Worm (Caenorhabditis elegans): ENCODE results near the gene farl-11.
A peak's percentile ranks its signal among the peaks of the same experiment; 100 is the strongest.

Gene farl-11

ce11 chrII:7104794-7105613, at the start of gene farl-11, which contains the start of gene rpl-33:
TSS of gene farl-11 (minus strand) at chrII:7105035.
TSS of gene rpl-33 (plus strand) at chrII:7105563.
- TF ChIP-seq ces-1 (GFP tag; optimal IDR thresholded peaks at IDR 0.05): peak; percentile 76
- peak; percentile 33 for TF ChIP-seq sptf-1 (tag; optimal IDR thresholded peaks at IDR 0.05)
- TF ChIP-seq nhr-237 (tag; optimal IDR thresholded peaks at IDR 0.05): peak; percentile 92
- TF ChIP-seq lin-13 (tag; optimal IDR thresholded peaks at IDR 0.05): peak; percentile 63
- peak; percentile 73 for TF ChIP-seq unc-62 (GFP tag; optimal IDR thresholded peaks at IDR 0.05)
- no peak for TF ChIP-seq ceh-83 (GFP tag; optimal IDR thresholded peaks at IDR 0.05)
- peak; percentile 98 for TF ChIP-seq lsy-2 (tag; optimal IDR thresholded peaks at IDR 0.05)
- no peak for TF ChIP-seq M03D4.4 (tag; optimal IDR thresholded peaks at IDR 0.05)
- TF ChIP-seq nhr-76 (tag; optimal IDR thresholded peaks at IDR 0.05): no peak
- TF ChIP-seq unc-120 (tag; optimal IDR thresholded peaks at IDR 0.05; ENCODE audit: poor library complexity, severe bottlenecking): peak; percentile 4
- TF ChIP-seq pha-4 (tag; optimal IDR thresholded peaks at IDR 0.05): peak; percentile 81
- TF ChIP-seq mls-2 (tag; optimal IDR thresholded peaks at IDR 0.05): peak; percentile 5
- TF ChIP-seq hlh-1 (tag; optimal IDR thresholded peaks at IDR 0.05): peak; percentile 61
- peak; percentile 88 for TF ChIP-seq mep-1 (tag; optimal IDR thresholded peaks at IDR 0.05)
- peak; percentile 41 for TF ChIP-seq mab-5 (tag; optimal IDR thresholded peaks at IDR 0.05)
- no peak for TF ChIP-seq snpc-4 (tag; optimal IDR thresholded peaks at IDR 0.05)
- peak; percentile 79 for TF ChIP-seq ceh-39 (tag; optimal IDR thresholded peaks at IDR 0.05)

- peak; percentile 1 for TF ChIP-seq sptf-1 (tag; optimal IDR thresholded peaks at IDR 0.05)
Observed at ce11 chrII:7153095-7153494, 48.3 kb upstream of the farl-11 start.

- TF ChIP-seq unc-39 (tag; optimal IDR thresholded peaks at IDR 0.05): no peak
- TF ChIP-seq unc-120 (tag; optimal IDR thresholded peaks at IDR 0.05; ENCODE audit: poor library complexity, severe bottlenecking): peak; percentile 37
- TF ChIP-seq mab-5 (tag; optimal IDR thresholded peaks at IDR 0.05): no peak
- TF ChIP-seq nhr-76 (tag; optimal IDR thresholded peaks at IDR 0.05): no peak
- TF ChIP-seq mls-2 (tag; optimal IDR thresholded peaks at IDR 0.05): peak; percentile 82
- peak; percentile 98 for TF ChIP-seq mep-1 (tag; optimal IDR thresholded peaks at IDR 0.05)
- peak; percentile 92 for TF ChIP-seq nhr-237 (tag; optimal IDR thresholded peaks at IDR 0.05)
- peak; percentile 87 for TF ChIP-seq sptf-1 (tag; optimal IDR thresholded peaks at IDR 0.05)
- peak; percentile 32 for TF ChIP-seq bed-3 (GFP tag; optimal IDR thresholded peaks at IDR 0.05)
- TF ChIP-seq ceh-39 (tag; optimal IDR thresholded peaks at IDR 0.05): peak; percentile 48
- peak; percentile 93 for TF ChIP-seq lsy-2 (tag; optimal IDR thresholded peaks at IDR 0.05)
- peak; percentile 68 for TF ChIP-seq ceh-43 (GFP tag; optimal IDR thresholded peaks at IDR 0.05)
- peak; percentile 97 for TF ChIP-seq pha-4 (tag; optimal IDR thresholded peaks at IDR 0.05)
- TF ChIP-seq ham-2 (GFP tag; optimal IDR thresholded peaks at IDR 0.05): no peak
- TF ChIP-seq hlh-1 (tag; optimal IDR thresholded peaks at IDR 0.05): peak; percentile 43
- peak; percentile 74 for TF ChIP-seq ces-1 (GFP tag; optimal IDR thresholded peaks at IDR 0.05)
- peak; percentile 66 for TF ChIP-seq nhr-2 (tag; optimal IDR thresholded peaks at IDR 0.05)
- peak; percentile 19 for TF ChIP-seq tbx-8 (GFP tag; optimal IDR thresholded peaks at IDR 0.05)
- TF ChIP-seq nhr-12 (tag; optimal IDR thresholded peaks at IDR 0.05): peak; percentile 36
- no peak for TF ChIP-seq zip-8 (tag; optimal IDR thresholded peaks at IDR 0.05)
- TF ChIP-seq elt-1 (tag; optimal IDR thresholded peaks at IDR 0.05; ENCODE audit: borderline replicate concordance, insufficient read depth): no peak
- peak; percentile 42 for TF ChIP-seq ceh-83 (GFP tag; optimal IDR thresholded peaks at IDR 0.05)
- TF ChIP-seq drap-1 (GFP tag; optimal IDR thresholded peaks at IDR 0.05): peak; percentile 75
- TF ChIP-seq lin-32 (GFP tag; optimal IDR thresholded peaks at IDR 0.05): peak; percentile 20
- TF ChIP-seq M03D4.4 (tag; optimal IDR thresholded peaks at IDR 0.05): peak; percentile 74
- TF ChIP-seq snpc-4 (tag; optimal IDR thresholded peaks at IDR 0.05): no peak
- peak; percentile 71 for TF ChIP-seq cnd-1 (tag; optimal IDR thresholded peaks at IDR 0.05)
- no peak for TF ChIP-seq nhr-28 (tag; optimal IDR thresholded peaks at IDR 0.05)
- peak; percentile 31 for TF ChIP-seq elt-3 (tag; optimal IDR thresholded peaks at IDR 0.05)
- peak; percentile 52 for TF ChIP-seq sem-2 (GFP tag; optimal IDR thresholded peaks at IDR 0.05)
- no peak for TF ChIP-seq flh-1 (GFP tag; optimal IDR thresholded peaks at IDR 0.05)
- TF ChIP-seq blmp-1 (tag; optimal IDR thresholded peaks at IDR 0.05): peak; percentile 32
- TF ChIP-seq lin-13 (tag; optimal IDR thresholded peaks at IDR 0.05): peak; percentile 94
- peak; percentile 14 for TF ChIP-seq unc-62 (GFP tag; optimal IDR thresholded peaks at IDR 0.05)
- peak; percentile 32 for TF ChIP-seq ztf-11 (tag; optimal IDR thresholded peaks at IDR 0.05)
Observed at ce11 chrII:7151969-7152631, 47.3 kb upstream of the farl-11 start, which contains the start of gene fust-1. TSS of gene fust-1 (plus strand) at chrII:7152581.
